Worm (Caenorhabditis elegans): ENCODE measurements around the gene T23B5.4.

- no peak for TF ChIP-seq ama-1 (optimal IDR thresholded peaks at IDR 0.05)
- no peak for TF ChIP-seq ceh-13 (GFP tag; optimal IDR thresholded peaks at IDR 0.05)
- no peak for TF ChIP-seq ceh-36 (tag; optimal IDR thresholded peaks at IDR 0.05)
- TF ChIP-seq flt-1 (GFP tag; IDR thresholded peaks at IDR 0.05) = no peak
Observed at ce11 chrIV:12632430-12632829, 42.4 kb upstream of the T23B5.4 start.

Data from whole organism, early embryonic.